Worm (Caenorhabditis elegans): ENCODE measurements around the gene C07E3.4.

C07E3.4 gene

ce11 chrII:10390250-10390821, 29.7 kb downstream of the C07E3.4 start:
- TF ChIP-seq ama-1 (optimal IDR thresholded peaks at IDR 0.05) = peak; percentile 63
- TF ChIP-seq ceh-8 (GFP tag; optimal IDR thresholded peaks at IDR 0.05) = no peak
- peak; percentile 79 for TF ChIP-seq nhr-85 (tag)
- TF ChIP-seq mdl-1 (tag; optimal IDR thresholded peaks at IDR 0.05) = peak in 1 of 2 experiments; percentile 90
- TF ChIP-seq unc-98 (GFP tag; IDR thresholded peaks at IDR 0.05) = no peak
- TF ChIP-seq ceh-63 (GFP tag; optimal IDR thresholded peaks at IDR 0.05) = no peak
- TF ChIP-seq mep-1 (tag; optimal IDR thresholded peaks at IDR 0.05) = peak; percentile 17
- TF ChIP-seq C16A3.4 (tag; optimal IDR thresholded peaks at IDR 0.05) = no peak
- no peak for TF ChIP-seq C34B4.2 (tag; optimal IDR thresholded peaks at IDR 0.05)
- no peak for TF ChIP-seq dsc-1 (tag; optimal IDR thresholded peaks at IDR 0.05)
- TF ChIP-seq lin-14 (GFP tag; optimal IDR thresholded peaks at IDR 0.05) = peak; percentile 87
- TF ChIP-seq fkh-8 (tag; optimal IDR thresholded peaks at IDR 0.05) = no peak
- no peak for TF ChIP-seq ces-1 (GFP tag; optimal IDR thresholded peaks at IDR 0.05)
- TF ChIP-seq tbx-2 (tag; optimal IDR thresholded peaks at IDR 0.05) = peak; percentile 46
- peak; percentile 63 for TF ChIP-seq nhr-19 (GFP tag; conservative IDR thresholded peaks at IDR 0.05)
- no peak for TF ChIP-seq egl-13 (tag; optimal IDR thresholded peaks at IDR 0.05)
- TF ChIP-seq elt-3 (tag; optimal IDR thresholded peaks at IDR 0.05) = peak in 3 of 6 experiments; percentile 9 to 86 (median 71)
- TF ChIP-seq Y116A8C.19 (tag; optimal IDR thresholded peaks at IDR 0.05; ENCODE audit: borderline replicate concordance) = no peak
- TF ChIP-seq ztf-4 (tag; optimal IDR thresholded peaks at IDR 0.05) = peak; percentile 46
- TF ChIP-seq efl-3 (GFP tag; optimal IDR thresholded peaks at IDR 0.05) = no peak
- TF ChIP-seq lin-35 (GFP tag; optimal IDR thresholded peaks at IDR 0.05) = peak in 1 of 2 experiments; percentile 76
- no peak for TF ChIP-seq unc-30 (tag; optimal IDR thresholded peaks at IDR 0.05)
- no peak for TF ChIP-seq F16B12.6 (tag; optimal IDR thresholded peaks at IDR 0.05)
- no peak for TF ChIP-seq nhr-11 (tag; optimal IDR thresholded peaks at IDR 0.05)
- TF ChIP-seq hpl-2 (GFP tag; optimal IDR thresholded peaks at IDR 0.05) = no peak
- peak; percentile 52 to 60 for TF ChIP-seq lsy-2 (tag; optimal IDR thresholded peaks at IDR 0.05)
- TF ChIP-seq dpl-1 (GFP tag; optimal IDR thresholded peaks at IDR 0.05) = peak in 1 of 3 experiments; percentile 19
- peak; percentile 82 for TF ChIP-seq nhr-20 (tag; optimal IDR thresholded peaks at IDR 0.05)
- no peak for TF ChIP-seq elt-2 (tag; optimal IDR thresholded peaks at IDR 0.05)
- TF ChIP-seq sup-37 (GFP tag; optimal IDR thresholded peaks at IDR 0.05) = peak; percentile 14
- TF ChIP-seq nhr-47 (tag; optimal IDR thresholded peaks at IDR 0.05) = peak; percentile 32
- no peak for TF ChIP-seq zip-4 (GFP tag; optimal IDR thresholded peaks at IDR 0.05)
- TF ChIP-seq rnt-1 (tag; optimal IDR thresholded peaks at IDR 0.05) = peak; percentile 59
- TF ChIP-seq ceh-90 (tag; optimal IDR thresholded peaks at IDR 0.05) = no peak
- no peak for TF ChIP-seq nhr-12 (tag; optimal IDR thresholded peaks at IDR 0.05)
- no peak for TF ChIP-seq nhr-76 (tag; optimal IDR thresholded peaks at IDR 0.05)
- no peak for TF ChIP-seq unc-86 (tag; optimal IDR thresholded peaks at IDR 0.05)
- no peak for TF ChIP-seq pqm-1 (tag; optimal IDR thresholded peaks at IDR 0.05)
- peak; percentile 69 for TF ChIP-seq blmp-1 (tag; optimal IDR thresholded peaks at IDR 0.05)
- no peak for TF ChIP-seq skn-1 (tag; optimal IDR thresholded peaks at IDR 0.05)
- TF ChIP-seq xbp-1 (tag; optimal IDR thresholded peaks at IDR 0.05) = no peak
- TF ChIP-seq pax-3 (tag; optimal IDR thresholded peaks at IDR 0.05) = peak; percentile 4
- TF ChIP-seq nhr-237 (tag; optimal IDR thresholded peaks at IDR 0.05) = no peak
- peak; percentile 68 for TF ChIP-seq unc-130 (tag; optimal IDR thresholded peaks at IDR 0.05)
- peak; percentile 79 for TF ChIP-seq nhr-71 (tag; optimal IDR thresholded peaks at IDR 0.05)
- TF ChIP-seq fos-1 (tag; optimal IDR thresholded peaks at IDR 0.05) = peak; percentile 32
- TF ChIP-seq pag-3 (tag; optimal IDR thresholded peaks at IDR 0.05; ENCODE audit: borderline replicate concordance, insufficient read depth) = peak; percentile 30
- TF ChIP-seq ceh-82 (tag; optimal IDR thresholded peaks at IDR 0.05) = no peak
- peak; percentile 2 for TF ChIP-seq lir-3 (tag; optimal IDR thresholded peaks at IDR 0.05; ENCODE audit: poor library complexity)
- TF ChIP-seq nhr-84 (tag; optimal IDR thresholded peaks at IDR 0.05) = no peak
- TF ChIP-seq efl-1 (optimal IDR thresholded peaks at IDR 0.05) = peak in 1 of 2 experiments; percentile 20
- peak in 1 of 2 experiments; percentile 63 for TF ChIP-seq efl-1 (GFP tag; optimal IDR thresholded peaks at IDR 0.05 in 1 of 2)
- TF ChIP-seq mef-2 (tag; optimal IDR thresholded peaks at IDR 0.05) = no peak

All from whole organism, L1 larva.